Fruit fly (Drosophila melanogaster) whole organism, prepupa: ENCODE data around the gene Pgant4.

ENCODE experiments used
- CG16779 ChIP-seq: fragments of 200-800 bp; sonication (Bioruptor generic); optimal IDR thresholded peaks from 3 replicates; lab custom pipeline; 2017; ENCODE audit warnings: missing biosample characterization, mild to moderate bottlenecking, missing genetic modification characterization
- CG7368 ChIP-seq: fragments of 200-800 bp; sonication (Bioruptor generic); optimal IDR thresholded peaks from 3 replicates; lab custom pipeline; 2016; ENCODE audit warnings: missing biosample characterization, missing genetic modification characterization
- Ets21C ChIP-seq: fragments of 200-800 bp; sonication (Bioruptor generic); optimal IDR thresholded peaks from 3 replicates; lab custom pipeline; 2016; ENCODE audit warnings: missing biosample characterization, missing genetic modification characterization
- Gug ChIP-seq: fragments of 200-800 bp; sonication (Bioruptor generic); IDR thresholded peaks from 2 replicates; pipeline ENCODE4 v1.3.6; 2022; ENCODE audit warnings: missing biosample characterization, missing genetic modification characterization
- Sox102F ChIP-seq: fragments of 200-800 bp; sonication (Bioruptor generic); optimal IDR thresholded peaks from 2 replicates; lab custom pipeline; 2016; ENCODE audit warnings: missing biosample characterization, mild to moderate bottlenecking, missing genetic modification characterization
- dsx ChIP-seq: fragments of 200-800 bp; optimal IDR thresholded peaks from 3 replicates; lab custom pipeline; 2019; ENCODE audit warnings: missing biosample characterization, mild to moderate bottlenecking, missing genetic modification characterization, moderate library complexity; ENCODE audit not compliant: poor library complexity, severe bottlenecking

dm6 chr2L:3465918-3466727 is 6.3 kb upstream of the Pgant4 start, which contains the start of the genes msl-2 and ND-PDSW:
- TF ChIP-seq Sox102F (GFP tag; lab: Kevin White, UChicago) (no peak), dsx (GFP tag; lab: Kevin White, UChicago) (no peak), Gug (GFP tag; lab: Robert Waterston, UW) (no peak), CG7368 (GFP tag; lab: Kevin White, UChicago) (no peak), CG16779 (tag; lab: Kevin White, UChicago) (no peak), Ets21C (GFP tag; lab: Kevin White, UChicago) (no peak)
